Worm (Caenorhabditis elegans): ENCODE measurements around the gene grl-29.

The grl-29 gene

ce11 chrV:3541117-3541516, 13.9 kb downstream of the grl-29 start, which contains the start of gene srbc-67:
srbc-67 (minus strand) TSS chrV:3541217.
- no peak for TF ChIP-seq snu-23 (GFP tag; optimal IDR thresholded peaks at IDR 0.05)
- TF ChIP-seq Y116A8C.19 (tag; optimal IDR thresholded peaks at IDR 0.05; ENCODE audit: borderline replicate concordance), result no peak
- no peak for TF ChIP-seq nhr-19 (GFP tag; conservative IDR thresholded peaks at IDR 0.05)
- TF ChIP-seq aly-2 (tag; optimal IDR thresholded peaks at IDR 0.05), result no peak
- no peak for TF ChIP-seq mdl-1 (tag; optimal IDR thresholded peaks at IDR 0.05)
- no peak for TF ChIP-seq mef-2 (tag; optimal IDR thresholded peaks at IDR 0.05)
- no peak for TF ChIP-seq ceh-88 (GFP tag; IDR thresholded peaks at IDR 0.05)
- TF ChIP-seq nhr-77 (tag; optimal IDR thresholded peaks at IDR 0.05), result no peak
- no peak for TF ChIP-seq irx-1 (tag; optimal IDR thresholded peaks at IDR 0.05)
- no peak for TF ChIP-seq dpl-1 (GFP tag; optimal IDR thresholded peaks at IDR 0.05)
- no peak for TF ChIP-seq lsy-2 (tag; optimal IDR thresholded peaks at IDR 0.05)
- no peak for TF ChIP-seq C16A3.4 (tag; optimal IDR thresholded peaks at IDR 0.05)
- no peak for TF ChIP-seq lin-39 (tag; optimal IDR thresholded peaks at IDR 0.05)
- no peak for TF ChIP-seq fkh-10 (GFP tag; optimal IDR thresholded peaks at IDR 0.05)

ce11 chrV:3538307-3538706, 16.7 kb downstream of the grl-29 start, which contains the start of gene nhr-93:
nhr-93 (minus strand) TSS chrV:3538407.
- TF ChIP-seq skn-1 (tag; optimal IDR thresholded peaks at IDR 0.05) (no peak), lsy-2 (tag; optimal IDR thresholded peaks at IDR 0.05) (no peak), egl-27 (tag; optimal IDR thresholded peaks at IDR 0.05) (no peak), tbx-2 (tag; optimal IDR thresholded peaks at IDR 0.05) (no peak), nhr-76 (tag; optimal IDR thresholded peaks at IDR 0.05) (no peak), zag-1 (tag; optimal IDR thresholded peaks at IDR 0.05) (no peak)

- no peak for TF ChIP-seq efl-1 (optimal IDR thresholded peaks at IDR 0.05)
- TF ChIP-seq efl-1 (GFP tag; optimal IDR thresholded peaks at IDR 0.05 in 1 of 2), result peak in 1 of 2 experiments; percentile 47
- TF ChIP-seq zag-1 (tag; optimal IDR thresholded peaks at IDR 0.05), result no peak
Measured at ce11 chrV:3535260-3535659, 19.8 kb downstream of the grl-29 start, which contains the start of gene nhr-221. nhr-221 (minus strand) TSS chrV:3535360.

ce11 chrV:3530403-3530802, 24.6 kb downstream of the grl-29 start, which contains the start of gene srbc-66:
srbc-66 (plus strand) TSS chrV:3530703.
- no peak for TF ChIP-seq fos-1 (tag; optimal IDR thresholded peaks at IDR 0.05)
- no peak for TF ChIP-seq ama-1 (optimal IDR thresholded peaks at IDR 0.05)
- TF ChIP-seq fkh-8 (tag; optimal IDR thresholded peaks at IDR 0.05), result peak; percentile 35

ce11 chrV:3526882-3527281, 28.2 kb downstream of the grl-29 start, which contains the start of gene str-260:
str-260 (plus strand) TSS chrV:3527182.
- no peak for TF ChIP-seq sox-4 (tag; optimal IDR thresholded peaks at IDR 0.05)
- no peak for TF ChIP-seq C04F5.9 (tag; optimal IDR thresholded peaks at IDR 0.05)
- no peak for TF ChIP-seq ceh-88 (GFP tag; IDR thresholded peaks at IDR 0.05)
- no peak for TF ChIP-seq Y116A8C.19 (tag; optimal IDR thresholded peaks at IDR 0.05; ENCODE audit: borderline replicate concordance)
- no peak for TF ChIP-seq nhr-19 (GFP tag; conservative IDR thresholded peaks at IDR 0.05)
- no peak for TF ChIP-seq sup-37 (GFP tag; optimal IDR thresholded peaks at IDR 0.05)

ce11 chrV:3524970-3525369, 30.1 kb downstream of the grl-29 start, which contains the start of gene T24A6.7:
T24A6.7 (plus strand) TSS chrV:3525270.
- TF ChIP-seq mef-2 (tag; optimal IDR thresholded peaks at IDR 0.05) (no peak), ama-1 (optimal IDR thresholded peaks at IDR 0.05) (no peak)

- TF ChIP-seq elt-2 (tag; optimal IDR thresholded peaks at IDR 0.05) (peak; percentile 37), alr-1 (tag; optimal IDR thresholded peaks at IDR 0.05; ENCODE audit: borderline replicate concordance) (no peak)
Measured at ce11 chrV:3523262-3523661, 31.8 kb downstream of the grl-29 start, which contains the start of gene irg-1. irg-1 (plus strand) TSS chrV:3523587.

ce11 chrV:3517889-3518288, 37.1 kb downstream of the grl-29 start, which contains the start of gene str-227:
str-227 (plus strand) TSS chrV:3518189.
- no peak for TF ChIP-seq swsn-7 (tag; optimal IDR thresholded peaks at IDR 0.05)
- no peak for TF ChIP-seq lin-14 (GFP tag; optimal IDR thresholded peaks at IDR 0.05)
- no peak for TF ChIP-seq mef-2 (tag; optimal IDR thresholded peaks at IDR 0.05)
- no peak for TF ChIP-seq lin-13 (GFP tag; optimal IDR thresholded peaks at IDR 0.05)
- no peak for TF ChIP-seq snpc-4 (tag; optimal IDR thresholded peaks at IDR 0.05)
- TF ChIP-seq fos-1 (tag; optimal IDR thresholded peaks at IDR 0.05), result no peak
- TF ChIP-seq nhr-12 (tag; optimal IDR thresholded peaks at IDR 0.05), result no peak
- no peak for TF ChIP-seq skn-1 (tag; optimal IDR thresholded peaks at IDR 0.05)
- no peak for TF ChIP-seq C04F5.9 (tag; optimal IDR thresholded peaks at IDR 0.05)
- no peak for TF ChIP-seq aha-1 (tag; optimal IDR thresholded peaks at IDR 0.05)
- TF ChIP-seq nhr-11 (tag; optimal IDR thresholded peaks at IDR 0.05), result no peak
- TF ChIP-seq efl-1 (optimal IDR thresholded peaks at IDR 0.05), result no peak
- TF ChIP-seq efl-1 (GFP tag; optimal IDR thresholded peaks at IDR 0.05 in 1 of 2), result no peak
- TF ChIP-seq ztf-4 (tag; optimal IDR thresholded peaks at IDR 0.05), result no peak
- TF ChIP-seq nhr-28 (tag; optimal IDR thresholded peaks at IDR 0.05), result no peak
- no peak for TF ChIP-seq ceh-82 (tag; optimal IDR thresholded peaks at IDR 0.05)
- TF ChIP-seq ceh-88 (GFP tag; IDR thresholded peaks at IDR 0.05), result no peak
- TF ChIP-seq egl-13 (tag; optimal IDR thresholded peaks at IDR 0.05), result no peak
